Worm (Caenorhabditis elegans) whole organism, L1 larva: ENCODE results near the gene W01B6.5.

Experiments
- elt-2 ChIP-seq: sonication (generic microtip); optimal IDR thresholded peaks from 2 replicates; lab custom pipeline; 2016; ENCODE audit warnings: missing genetic modification characterization, mild to moderate bottlenecking, inconsistent platforms, missing compliant biosample characterization, missing genetic modification reagents
- fkh-4 ChIP-seq: sonication (generic microtip); optimal IDR thresholded peaks from 2 replicates; lab custom pipeline; 2016; ENCODE audit warnings: missing compliant biosample characterization, missing genetic modification characterization, borderline replicate concordance
- nhr-12 ChIP-seq: sonication (generic microtip); optimal IDR thresholded peaks from 2 replicates; lab custom pipeline; 2017; ENCODE audit warnings: missing biosample characterization, missing genetic modification characterization
- xbp-1 ChIP-seq: sonication (generic microtip); optimal IDR thresholded peaks from 2 replicates; lab custom pipeline; 2016; ENCODE audit warnings: missing genetic modification characterization, missing compliant biosample characterization

ce11 chrIV:10075034-10075510 is 927 bp upstream of the W01B6.5 start, which contains the start of the genes ttbk-4 and W01B6.4:
- TF ChIP-seq xbp-1 (tag; lab: Kevin White, UChicago) (no peak), fkh-4 (tag; lab: Kevin White, UChicago) (no peak), elt-2 (tag; lab: Kevin White, UChicago) (no peak), nhr-12 (tag; lab: Kevin White, UChicago) (no peak)
